Worm (Caenorhabditis elegans) whole organism, mixed stage, embryonic: ENCODE measurements around the gene nono-1.
A peak's percentile ranks its signal among the peaks of the same experiment; 100 is the strongest.

Source experiments
- M03D4.4 ChIP-seq: sonication (generic microtip); optimal IDR thresholded peaks from 2 replicates; lab custom pipeline; 2017; ENCODE audit warnings: mild to moderate bottlenecking, missing genetic modification characterization, missing compliant biosample characterization
- bed-3 ChIP-seq: fragments of 200-800 bp; sonication (Bioruptor generic); optimal IDR thresholded peaks from 3 replicates; lab custom pipeline; 2018; ENCODE audit warnings: mild to moderate bottlenecking, missing genetic modification characterization, moderate library complexity, missing compliant biosample characterization
- ceh-39 ChIP-seq: fragments of 150-350 bp; optimal IDR thresholded peaks from 2 replicates; lab custom pipeline; 2014; ENCODE audit warnings: missing biosample characterization, missing genetic modification characterization
- ceh-43 ChIP-seq: fragments of 200-800 bp; sonication (Bioruptor generic); optimal IDR thresholded peaks from 2 replicates; lab custom pipeline; 2018; ENCODE audit warnings: mild to moderate bottlenecking, missing genetic modification characterization, moderate library complexity, missing compliant biosample characterization
- ceh-83 ChIP-seq: fragments of 200-800 bp; sonication (Bioruptor generic); optimal IDR thresholded peaks from 2 replicates; lab custom pipeline; 2018; ENCODE audit warnings: mild to moderate bottlenecking, missing genetic modification characterization, missing compliant biosample characterization
- ces-1 ChIP-seq: fragments of 150-350 bp; optimal IDR thresholded peaks from 2 replicates; lab custom pipeline; 2014; ENCODE audit warnings: missing biosample characterization, missing genetic modification reagents, missing genetic modification characterization
- cnd-1 ChIP-seq: fragments of 200-800 bp; sonication (Bioruptor generic); optimal IDR thresholded peaks from 2 replicates; lab custom pipeline; 2018; ENCODE audit warnings: mild to moderate bottlenecking, missing genetic modification characterization, missing compliant biosample characterization
- elt-1 ChIP-seq: sonication (generic microtip); optimal IDR thresholded peaks from 2 replicates; lab custom pipeline; 2017; ENCODE audit warnings: missing genetic modification characterization, mild to moderate bottlenecking, missing compliant biosample characterization, antibody characterized with exemption, moderate library complexity, borderline replicate concordance; ENCODE audit not compliant: insufficient read depth
- flh-1 ChIP-seq: fragments of 200-800 bp; sonication (Bioruptor generic); optimal IDR thresholded peaks from 2 replicates; lab custom pipeline; 2018; ENCODE audit warnings: mild to moderate bottlenecking, missing genetic modification characterization, moderate library complexity, missing compliant biosample characterization
- ham-2 ChIP-seq: fragments of 200-800 bp; sonication (Bioruptor generic); optimal IDR thresholded peaks from 2 replicates; lab custom pipeline; 2018; ENCODE audit warnings: mild to moderate bottlenecking, missing genetic modification characterization, missing compliant biosample characterization
- lin-13 ChIP-seq: fragments of 150-350 bp; optimal IDR thresholded peaks from 2 replicates; lab custom pipeline; 2014; ENCODE audit warnings: missing biosample characterization, missing genetic modification characterization
- lin-32 ChIP-seq: fragments of 200-800 bp; sonication (Bioruptor generic); optimal IDR thresholded peaks from 2 replicates; lab custom pipeline; 2018; ENCODE audit warnings: mild to moderate bottlenecking, missing genetic modification characterization, missing compliant biosample characterization
- lsy-2 ChIP-seq: fragments of 150-350 bp; optimal IDR thresholded peaks from 2 replicates; lab custom pipeline; 2014; ENCODE audit warnings: missing biosample characterization, missing genetic modification characterization
- mep-1 ChIP-seq: fragments of 150-350 bp; optimal IDR thresholded peaks from 2 replicates; lab custom pipeline; 2017; ENCODE audit warnings: missing biosample characterization, missing genetic modification reagents, missing genetic modification characterization, inconsistent platforms
- mls-2 ChIP-seq: sonication (generic microtip); optimal IDR thresholded peaks from 2 replicates; lab custom pipeline; 2016; ENCODE audit warnings: mild to moderate bottlenecking, missing genetic modification characterization, moderate library complexity, missing compliant biosample characterization
- nhr-2 ChIP-seq: fragments of 150-350 bp; optimal IDR thresholded peaks from 2 replicates; lab custom pipeline; 2014; ENCODE audit warnings: missing biosample characterization, missing genetic modification characterization
- nhr-237 ChIP-seq: fragments of 150-350 bp; optimal IDR thresholded peaks from 2 replicates; lab custom pipeline; 2014; ENCODE audit warnings: missing biosample characterization, missing genetic modification characterization
- nhr-28 ChIP-seq: fragments of 150-350 bp; optimal IDR thresholded peaks from 2 replicates; lab custom pipeline; 2014; ENCODE audit warnings: missing biosample characterization, missing genetic modification characterization
- sem-2 ChIP-seq: fragments of 200-800 bp; sonication (Bioruptor generic); optimal IDR thresholded peaks from 2 replicates; lab custom pipeline; 2018; ENCODE audit warnings: mild to moderate bottlenecking, missing genetic modification characterization, missing compliant biosample characterization
- snpc-4 ChIP-seq: fragments of 150-350 bp; optimal IDR thresholded peaks from 2 replicates; lab custom pipeline; 2014; ENCODE audit warnings: missing biosample characterization, missing genetic modification characterization
- sptf-1 ChIP-seq: sonication (generic microtip); optimal IDR thresholded peaks from 2 replicates; lab custom pipeline; 2017; ENCODE audit warnings: mild to moderate bottlenecking, missing genetic modification characterization, moderate library complexity, missing compliant biosample characterization
- tbx-8 ChIP-seq: fragments of 200-800 bp; sonication (Bioruptor generic); optimal IDR thresholded peaks from 2 replicates; lab custom pipeline; 2018; ENCODE audit warnings: mild to moderate bottlenecking, missing genetic modification characterization, moderate library complexity, missing compliant biosample characterization
- unc-120 ChIP-seq: sonication (generic microtip); optimal IDR thresholded peaks from 2 replicates; lab custom pipeline; 2017; ENCODE audit warnings: missing genetic modification characterization, missing compliant biosample characterization; ENCODE audit not compliant: poor library complexity, severe bottlenecking
- unc-39 ChIP-seq: fragments of 150-350 bp; optimal IDR thresholded peaks from 2 replicates; lab custom pipeline; 2014; ENCODE audit warnings: missing biosample characterization, missing genetic modification characterization
- unc-62 ChIP-seq: fragments of 150-350 bp; optimal IDR thresholded peaks from 2 replicates; lab custom pipeline; 2014; ENCODE audit warnings: missing biosample characterization, missing genetic modification reagents, missing genetic modification characterization
- zip-8 ChIP-seq: fragments of 150-350 bp; optimal IDR thresholded peaks from 2 replicates; lab custom pipeline; 2014; ENCODE audit warnings: missing biosample characterization, missing genetic modification characterization

The nono-1 gene

DNA sequence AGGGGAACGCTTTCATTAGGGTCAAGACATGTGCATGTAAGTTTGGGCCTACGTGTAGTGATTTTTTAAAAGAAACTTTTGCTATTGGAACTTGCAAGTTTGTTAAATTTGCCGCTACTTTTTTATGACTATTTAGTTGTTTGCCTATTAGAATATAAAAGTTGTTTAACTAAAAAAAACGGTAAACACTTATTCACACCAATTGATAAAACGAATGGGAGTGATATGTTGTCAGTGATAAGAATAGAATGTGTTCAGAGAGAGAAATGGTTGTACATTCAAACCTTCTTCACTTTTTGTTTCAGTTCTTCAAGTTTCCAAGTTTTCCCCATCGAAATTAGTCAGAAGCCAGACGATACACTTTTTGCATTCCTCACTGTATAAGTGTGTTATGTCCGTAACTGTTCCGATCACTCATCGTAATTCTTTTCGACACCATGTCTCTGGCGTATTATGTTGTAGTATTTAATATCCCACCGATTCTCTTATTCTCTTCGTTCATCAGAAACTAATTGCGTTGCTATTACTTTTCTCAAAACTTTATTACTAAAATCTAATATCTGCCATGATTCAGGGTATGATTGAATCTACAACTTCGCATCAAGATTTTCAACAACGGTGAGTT, 7.9 kb upstream of the nono-1 start, which contains the start of gene dct-6:
Gene dct-6 (plus strand): TSS at position 575 of the 625 bp plus-strand sequence.
- TF ChIP-seq M03D4.4 (no peak), unc-120 (tag; lab: Kevin White, UChicago) (no peak), nhr-237 (no peak), ceh-43 (GFP tag; lab: Kevin White, UChicago) (no peak), nhr-2 (tag; lab: Kevin White, UChicago) (no peak), flh-1 (GFP tag; lab: Kevin White, UChicago) (no peak), mls-2 (no peak), lsy-2 (no peak), ceh-39 (tag; lab: Kevin White, UChicago) (no peak), ceh-83 (GFP tag; lab: Kevin White, UChicago) (no peak), cnd-1 (tag; lab: Kevin White, UChicago) (no peak), nhr-28 (tag; lab: Kevin White, UChicago) (no peak), zip-8 (no peak), unc-39 (tag; lab: Kevin White, UChicago) (no peak), sptf-1 (tag; lab: Kevin White, UChicago) (no peak)

ce11 chrIII:5965368-5965767, 7.3 kb upstream of the nono-1 start:
- no peak for TF ChIP-seq lsy-2

ce11 chrIII:5964058-5964632, 6.1 kb upstream of the nono-1 start:
- no peak for TF ChIP-seq lsy-2
- no peak for TF ChIP-seq snpc-4 (tag; lab: Kevin White, UChicago)
- no peak for TF ChIP-seq lin-13 (tag; lab: Kevin White, UChicago)
- TF ChIP-seq elt-1 (tag; lab: Kevin White, UChicago): no peak

DNA sequence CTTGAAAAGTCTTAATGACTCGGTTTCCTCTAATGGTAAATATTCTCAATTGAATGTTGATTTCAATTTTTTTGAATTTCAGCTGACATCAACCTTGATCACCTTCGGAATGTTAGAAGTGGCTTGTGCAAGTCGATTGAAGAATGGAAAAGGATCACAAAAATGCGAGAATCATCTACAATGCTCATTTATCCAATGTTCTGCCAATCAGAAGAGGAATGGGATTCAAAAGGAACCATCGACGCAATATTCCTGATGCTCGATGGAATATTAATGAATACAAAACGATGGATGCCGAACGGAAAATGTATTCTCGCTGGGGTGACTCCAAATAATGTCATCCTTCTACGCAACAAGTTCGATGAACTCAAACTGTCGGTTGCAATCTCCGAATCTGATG, 3.5 kb upstream of the nono-1 start:
- TF ChIP-seq bed-3 (GFP tag; lab: Kevin White, UChicago) (no peak), tbx-8 (no peak), sem-2 (GFP tag; lab: Kevin White, UChicago) (no peak)
- TF ChIP-seq, all 35 proteins: peak for 0

DNA sequence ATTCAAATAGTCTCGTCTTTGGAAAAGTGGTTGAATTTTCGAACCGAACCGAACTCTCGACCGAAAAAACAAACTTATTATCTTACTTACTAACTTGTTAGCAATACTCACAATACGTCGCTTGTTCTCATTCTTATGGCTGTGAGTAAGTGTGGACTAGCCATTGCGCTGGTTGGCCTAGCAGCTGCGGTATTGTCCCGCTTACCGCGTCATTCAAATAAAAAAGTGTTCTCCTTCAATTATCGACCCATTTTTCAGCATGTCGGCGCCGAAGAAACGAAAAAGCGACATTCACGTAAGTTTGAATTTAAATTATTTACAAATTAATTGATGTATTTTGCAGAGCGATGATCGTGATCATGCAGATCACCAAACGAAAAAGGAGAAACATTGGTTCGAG, 1.0 kb upstream of the nono-1 start:
- no peak for TF ChIP-seq M03D4.4
- no peak for TF ChIP-seq nhr-237
- no peak for TF ChIP-seq unc-62 (GFP tag; lab: Kevin White, UChicago)
- TF ChIP-seq mep-1 (tag; lab: Kevin White, UChicago): no peak
- TF ChIP-seq zip-8: no peak
- no peak for TF ChIP-seq lin-32
- TF ChIP-seq ham-2 (GFP tag; lab: Kevin White, UChicago): peak; percentile 49
- no peak for TF ChIP-seq nhr-2 (tag; lab: Kevin White, UChicago)
- TF ChIP-seq elt-1 (tag; lab: Kevin White, UChicago): no peak
- TF ChIP-seq sptf-1 (tag; lab: Kevin White, UChicago): no peak
- no peak for TF ChIP-seq ces-1
- TF ChIP-seq bed-3 (GFP tag; lab: Kevin White, UChicago): no peak
- TF ChIP-seq nhr-28 (tag; lab: Kevin White, UChicago): no peak
- no peak for TF ChIP-seq unc-39 (tag; lab: Kevin White, UChicago)
- peak; percentile 63 for TF ChIP-seq ceh-39 (tag; lab: Kevin White, UChicago)
- TF ChIP-seq mls-2: no peak
- no peak for TF ChIP-seq snpc-4 (tag; lab: Kevin White, UChicago)

DNA sequence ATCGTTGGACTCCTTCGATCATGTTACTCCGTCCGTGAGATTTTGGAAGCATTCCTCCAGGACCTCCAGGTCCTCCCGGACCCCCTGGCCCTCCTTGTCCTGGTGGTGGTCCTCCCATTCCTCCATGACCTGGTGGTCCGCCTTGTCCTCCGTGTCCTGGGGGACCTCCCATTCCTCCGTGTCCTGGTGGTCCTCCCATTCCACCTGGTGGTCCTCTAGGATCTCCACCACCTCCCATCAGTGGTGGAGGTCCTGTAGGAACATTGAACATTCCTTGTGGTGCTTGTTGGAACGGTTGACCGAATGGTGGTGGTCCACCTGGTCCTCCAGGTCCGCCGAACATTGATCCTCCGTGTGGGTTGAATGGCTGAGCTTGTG, 4.1 kb downstream of the nono-1 start:
- TF ChIP-seq tbx-8 (no peak), sptf-1 (tag; lab: Kevin White, UChicago) (no peak), ces-1 (no peak), nhr-237 (no peak)
